Worm (Caenorhabditis elegans) whole organism, young adult: ENCODE results near the gene Y50D4B.1.
A peak's percentile ranks its signal among the peaks of the same experiment; 100 is the strongest.

ENCODE experiments used
- B0035.1 ChIP-seq: sonication (generic microtip); optimal IDR thresholded peaks from 2 replicates; lab custom pipeline; 2016; ENCODE audit warnings: missing genetic modification characterization, mild to moderate bottlenecking, missing compliant biosample characterization, missing genotype, missing genetic modification reagents
- B0261.1 ChIP-seq: sonication (generic microtip); optimal IDR thresholded peaks from 2 replicates; lab custom pipeline; 2016; ENCODE audit warnings: mild to moderate bottlenecking, missing genetic modification characterization, moderate library complexity, missing compliant biosample characterization
- C06A6.2 ChIP-seq: fragments of 200-800 bp; sonication (Bioruptor generic); conservative IDR thresholded peaks from 2 replicates; pipeline ENCODE4 v1.3.6; 2022; ENCODE audit warnings: missing genetic modification characterization, missing compliant biosample characterization
- F10E7.11 ChIP-seq: sonication (generic microtip); optimal IDR thresholded peaks from 2 replicates; lab custom pipeline; 2017; ENCODE audit warnings: mild to moderate bottlenecking, missing genetic modification characterization, moderate library complexity, missing compliant biosample characterization
- F22D6.2 ChIP-seq: sonication (generic microtip); optimal IDR thresholded peaks from 2 replicates; lab custom pipeline; 2016; ENCODE audit warnings: mild to moderate bottlenecking, missing genetic modification characterization, missing compliant biosample characterization
- F37B4.10 ChIP-seq: fragments of 200-800 bp; sonication (Bioruptor generic); IDR thresholded peaks from 2 replicates; pipeline ENCODE4 v1.3.6; 2022; ENCODE audit warnings: missing genetic modification characterization, missing compliant biosample characterization
- F49E8.2 ChIP-seq: sonication (generic microtip); optimal IDR thresholded peaks from 3 replicates; lab custom pipeline; 2017; ENCODE audit warnings: missing genetic modification characterization, mild to moderate bottlenecking, missing compliant biosample characterization, antibody characterized with exemption, moderate library complexity; ENCODE audit not compliant: insufficient read depth
- F57A8.1 ChIP-seq: fragments of 200-800 bp; sonication (Bioruptor generic); optimal IDR thresholded peaks from 2 replicates; lab custom pipeline; 2018; ENCODE audit warnings: mild to moderate bottlenecking, missing genetic modification characterization, moderate library complexity, missing compliant biosample characterization
- K11D2.4 ChIP-seq: fragments of 200-800 bp; sonication (Bioruptor generic); IDR thresholded peaks from 2 replicates; pipeline ENCODE4 v1.3.6; 2022; ENCODE audit warnings: missing genetic modification reagents, missing genetic modification characterization, missing compliant biosample characterization
- K12H6.12 ChIP-seq: fragments of 200-800 bp; sonication (Bioruptor generic); optimal IDR thresholded peaks from 2 replicates; lab custom pipeline; 2018; ENCODE audit warnings: mild to moderate bottlenecking, missing genetic modification characterization, missing compliant biosample characterization
- Y53G8AR.9 ChIP-seq: fragments of 200-800 bp; sonication (Bioruptor generic); conservative IDR thresholded peaks from 2 replicates; pipeline ENCODE4 v1.3.6; 2022; ENCODE audit warnings: missing genetic modification reagents, missing genetic modification characterization, missing compliant biosample characterization
- ama-1 ChIP-seq, 3 experiments: fragments of 150-350 bp in 1 of 3; sonication (generic microtip) in 2 of 3; optimal IDR thresholded peaks; 2 replicates each; lab custom pipeline; 2014 to 2018; ENCODE audit warnings: missing biosample characterization in 2 of 3, missing genetic modification characterization in 2 of 3, missing genetic modification reagents in 2 of 3
- atf-7 ChIP-seq: sonication (generic microtip); optimal IDR thresholded peaks from 2 replicates; lab custom pipeline; 2017; ENCODE audit warnings: mild to moderate bottlenecking, missing genetic modification characterization, missing compliant biosample characterization
- attf-3 ChIP-seq: fragments of 200-800 bp; sonication (Bioruptor generic); conservative IDR thresholded peaks from 2 replicates; pipeline ENCODE4 v1.3.6; 2022; ENCODE audit warnings: missing genetic modification reagents, missing genetic modification characterization, missing compliant biosample characterization
- attf-5 ChIP-seq: fragments of 200-800 bp; sonication (Bioruptor generic); optimal IDR thresholded peaks from 2 replicates; lab custom pipeline; 2018; ENCODE audit warnings: mild to moderate bottlenecking, missing genetic modification characterization, missing compliant biosample characterization
- bed-2 ChIP-seq: fragments of 200-800 bp; sonication (Bioruptor generic); IDR thresholded peaks from 2 replicates; pipeline ENCODE4 v1.3.6; 2022; ENCODE audit warnings: missing genetic modification reagents, missing genetic modification characterization, missing compliant biosample characterization
- cebp-1 ChIP-seq, 2 experiments: fragments of 200-800 bp in 1 of 2; sonication (Bioruptor generic) in 1 of 2; sonication (generic microtip) in 1 of 2; IDR thresholded peaks in 1 of 2; optimal IDR thresholded peaks in 1 of 2; 2 replicates each; pipeline versions ENCODE4 v1.3.6 to Lab custom; 2017 to 2022; ENCODE audit warnings: missing compliant biosample characterization in 2 of 2, missing genetic modification characterization in 2 of 2, mild to moderate bottlenecking in 1 of 2, missing genetic modification reagents in 1 of 2, moderate library complexity in 1 of 2
- die-1 ChIP-seq: sonication (generic microtip); optimal IDR thresholded peaks from 2 replicates; lab custom pipeline; 2016; ENCODE audit warnings: missing genotype, mild to moderate bottlenecking, missing genetic modification characterization, missing compliant biosample characterization
- dox-1 ChIP-seq: fragments of 200-800 bp; sonication (Bioruptor generic); IDR thresholded peaks from 2 replicates; pipeline ENCODE4 v1.3.6; 2022; ENCODE audit warnings: missing genetic modification reagents, missing genetic modification characterization, missing compliant biosample characterization
- efl-1 ChIP-seq: fragments of 150-350 bp; optimal IDR thresholded peaks from 2 replicates; lab custom pipeline; 2014; ENCODE audit warnings: missing biosample characterization, missing genetic modification reagents, missing genetic modification characterization
- egl-44 ChIP-seq: fragments of 200-800 bp; sonication (Bioruptor generic); IDR thresholded peaks from 2 replicates; pipeline ENCODE4 v1.3.6; 2022; ENCODE audit warnings: missing genetic modification reagents, missing genetic modification characterization, missing compliant biosample characterization
- egrh-3 ChIP-seq: fragments of 200-800 bp; sonication (Bioruptor generic); IDR thresholded peaks from 2 replicates; pipeline ENCODE4 v1.3.6; 2022; ENCODE audit warnings: missing genetic modification reagents, missing genetic modification characterization, missing compliant biosample characterization
- ekl-4 ChIP-seq: fragments of 200-800 bp; sonication (Bioruptor generic); IDR thresholded peaks from 2 replicates; pipeline ENCODE4 v1.3.6; 2022; ENCODE audit warnings: missing genetic modification reagents, missing genetic modification characterization, missing compliant biosample characterization
- ets-4 ChIP-seq: fragments of 200-800 bp; sonication (Bioruptor generic); optimal IDR thresholded peaks from 2 replicates; lab custom pipeline; 2018; ENCODE audit warnings: mild to moderate bottlenecking, missing genetic modification characterization, missing compliant biosample characterization
- hmg-1.2 ChIP-seq: fragments of 200-800 bp; sonication (Bioruptor generic); IDR thresholded peaks from 2 replicates; pipeline ENCODE4 v1.3.6; 2022; ENCODE audit warnings: missing genetic modification reagents, missing genetic modification characterization, missing compliant biosample characterization
- hmg-20 ChIP-seq: fragments of 200-800 bp; sonication (Bioruptor generic); IDR thresholded peaks from 2 replicates; pipeline ENCODE4 v1.3.6; 2022; ENCODE audit warnings: missing genetic modification reagents, missing genetic modification characterization, missing compliant biosample characterization
- hrde-1 ChIP-seq: sonication (generic microtip); optimal IDR thresholded peaks from 2 replicates; lab custom pipeline; 2016; ENCODE audit warnings: missing genetic modification characterization, mild to moderate bottlenecking, missing compliant biosample characterization, moderate library complexity, missing genotype, missing genetic modification reagents, borderline replicate concordance
- let-526 ChIP-seq: fragments of 200-800 bp; sonication (Bioruptor generic); IDR thresholded peaks from 2 replicates; pipeline ENCODE4 v1.3.6; 2022; ENCODE audit warnings: missing genetic modification reagents, missing genetic modification characterization, missing compliant biosample characterization
- lin-40 ChIP-seq: sonication (generic microtip); optimal IDR thresholded peaks from 2 replicates; lab custom pipeline; 2016; ENCODE audit warnings: missing genetic modification characterization, mild to moderate bottlenecking, missing compliant biosample characterization, missing genotype, missing genetic modification reagents
- lin-54 ChIP-seq: fragments of 200-800 bp; sonication (Bioruptor generic); optimal IDR thresholded peaks from 2 replicates; lab custom pipeline; 2018; ENCODE audit warnings: mild to moderate bottlenecking, missing genetic modification characterization, missing compliant biosample characterization
- lir-1 ChIP-seq: fragments of 200-800 bp; sonication (Bioruptor generic); conservative IDR thresholded peaks from 2 replicates; pipeline ENCODE4 v1.3.6; 2022; ENCODE audit warnings: missing genetic modification reagents, missing genetic modification characterization, missing compliant biosample characterization
- mcd-1 ChIP-seq: fragments of 200-800 bp; sonication (Bioruptor generic); IDR thresholded peaks from 2 replicates; pipeline ENCODE4 v1.3.6; 2022; ENCODE audit warnings: missing genetic modification reagents, missing genetic modification characterization, missing compliant biosample characterization
- mel-28 ChIP-seq: sonication (generic microtip); optimal IDR thresholded peaks from 2 replicates; lab custom pipeline; 2016; ENCODE audit warnings: borderline replicate concordance, mild to moderate bottlenecking, missing genetic modification characterization, missing compliant biosample characterization
- mes-4 ChIP-seq: sonication (generic microtip); optimal IDR thresholded peaks from 2 replicates; lab custom pipeline; 2016; ENCODE audit warnings: missing genotype, missing genetic modification characterization, missing compliant biosample characterization
- nfya-2 ChIP-seq: fragments of 200-800 bp; sonication (Bioruptor generic); IDR thresholded peaks from 2 replicates; pipeline ENCODE4 v1.3.6; 2022; ENCODE audit warnings: missing genetic modification reagents, missing genetic modification characterization, missing compliant biosample characterization
- nfyb-1 ChIP-seq: fragments of 200-800 bp; sonication (Bioruptor generic); IDR thresholded peaks from 2 replicates; pipeline ENCODE4 v1.3.6; 2022; ENCODE audit warnings: missing genetic modification reagents, missing genetic modification characterization, missing compliant biosample characterization
- pbrm-1 ChIP-seq: fragments of 200-800 bp; sonication (Bioruptor generic); IDR thresholded peaks from 2 replicates; pipeline ENCODE4 v1.3.6; 2022; ENCODE audit warnings: missing genetic modification reagents, missing genetic modification characterization, missing compliant biosample characterization
- rcor-1 ChIP-seq: fragments of 200-800 bp; sonication (Bioruptor generic); IDR thresholded peaks from 2 replicates; pipeline ENCODE4 v1.3.6; 2022; ENCODE audit warnings: missing genetic modification reagents, missing genetic modification characterization, missing compliant biosample characterization
- rec-8 ChIP-seq, 2 experiments: sonication (generic microtip); optimal IDR thresholded peaks; 2 replicates each; lab custom pipeline; 2016; ENCODE audit warnings: mild to moderate bottlenecking in 2 of 2, missing genetic modification characterization in 2 of 2, missing genetic modification reagents in 2 of 2, missing genotype in 2 of 2, missing biosample characterization in 1 of 2, missing compliant biosample characterization in 1 of 2, moderate library complexity in 1 of 2
- sdz-38 ChIP-seq: sonication (generic microtip); optimal IDR thresholded peaks from 2 replicates; lab custom pipeline; 2016; ENCODE audit warnings: missing genotype, missing genetic modification characterization, missing compliant biosample characterization
- snpc-3.4 ChIP-seq: sonication (generic microtip); optimal IDR thresholded peaks from 2 replicates; lab custom pipeline; 2017; ENCODE audit warnings: missing genetic modification characterization, mild to moderate bottlenecking, missing compliant biosample characterization, antibody characterized with exemption, moderate library complexity, missing genotype, missing genetic modification reagents
- xnd-1 ChIP-seq: sonication (generic microtip); optimal IDR thresholded peaks from 2 replicates; lab custom pipeline; 2016; ENCODE audit warnings: missing genotype, missing genetic modification reagents, missing genetic modification characterization, missing compliant biosample characterization
- zfh-2 ChIP-seq: fragments of 200-800 bp; sonication (Bioruptor generic); conservative IDR thresholded peaks from 2 replicates; pipeline ENCODE4 v1.3.6; 2022; ENCODE audit warnings: missing genetic modification reagents, missing genetic modification characterization, missing compliant biosample characterization
- ztf-18 ChIP-seq: sonication (generic microtip); optimal IDR thresholded peaks from 2 replicates; lab custom pipeline; 2016; ENCODE audit warnings: missing genotype, mild to moderate bottlenecking, missing genetic modification characterization, missing compliant biosample characterization
- ztf-26 ChIP-seq: sonication (generic microtip); optimal IDR thresholded peaks from 2 replicates; lab custom pipeline; 2017; ENCODE audit warnings: missing genetic modification characterization, missing compliant biosample characterization

The Y50D4B.1 gene

DNA sequence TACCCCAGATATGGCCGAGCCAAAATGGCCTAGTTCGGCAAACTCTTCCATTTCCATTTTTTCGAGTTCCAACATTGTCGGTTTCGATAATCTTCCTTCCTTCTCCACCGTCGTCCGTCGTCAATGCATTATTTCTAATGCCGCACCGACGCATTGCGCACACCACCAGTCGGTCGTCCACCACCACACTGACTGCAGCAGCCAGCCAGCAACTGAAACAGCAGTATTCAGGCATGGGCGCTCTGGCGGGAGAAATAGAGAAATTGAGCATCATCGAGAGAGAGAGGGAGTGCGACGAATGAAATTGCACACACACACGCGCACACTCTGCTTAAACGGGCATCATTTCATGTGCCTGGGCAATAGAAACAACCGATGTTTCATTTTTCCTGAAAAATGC lies 41.2 kb downstream of the Y50D4B.1 start (continued):
- TF ChIP-seq ama-1 (optimal IDR thresholded peaks at IDR 0.05; lab: Kevin White, UChicago) (no peak), ama-1 (GFP tag; optimal IDR thresholded peaks at IDR 0.05; lab: Kevin White, UChicago) (no peak), sdz-38 (tag; lab: Kevin White, UChicago) (no peak), F57A8.1 (GFP tag; lab: Kevin White, UChicago) (peak; percentile 24), xnd-1 (no peak), hmg-1.2 (GFP tag; lab: Robert Waterston, UW) (peak; percentile 27; the same call in 1 of the 2 replicates), ztf-18 (peak; percentile 46), nfya-2 (GFP tag; lab: Robert Waterston, UW) (no peak), F49E8.2 (tag; lab: Kevin White, UChicago) (no peak), mes-4 (tag; lab: Kevin White, UChicago) (no peak), ztf-26 (no peak), pbrm-1 (no peak), B0035.1 (no peak), die-1 (tag; lab: Kevin White, UChicago) (peak; percentile 18), egl-44 (GFP tag; lab: Robert Waterston, UW) (0 out of 2 replicates have a peak, but pooled peaks have one; percentile 33), K12H6.12 (peak; percentile 58), dox-1 (peak; percentile 75), ets-4 (peak; percentile 46), nfyb-1 (peak; percentile 63), egrh-3 (GFP tag; lab: Robert Waterston, UW) (0 out of 2 replicates have a peak, but pooled peaks have one; percentile 25), rcor-1 (GFP tag; lab: Robert Waterston, UW) (no peak), Y53G8AR.9 (GFP tag; lab: Robert Waterston, UW) (0 out of 2 replicates have a peak, but pooled peaks have one; percentile 11), F37B4.10 (GFP tag; lab: Robert Waterston, UW) (no peak), ekl-4 (GFP tag; lab: Robert Waterston, UW) (peak; percentile 32), mel-28 (tag; lab: Kevin White, UChicago) (no peak), hmg-20 (GFP tag; lab: Robert Waterston, UW) (no peak), efl-1 (GFP tag; lab: Kevin White, UChicago) (no peak), rec-8 (tag; optimal IDR thresholded peaks at IDR 0.05; lab: Kevin White, UChicago) (peak in 1 of 2 experiments; percentile 16), C06A6.2 (GFP tag; lab: Robert Waterston, UW) (no peak), snpc-3.4 (no peak), mcd-1 (GFP tag; lab: Robert Waterston, UW) (peak; percentile 39; the same call in 1 of the 2 replicates), F22D6.2 (tag; lab: Kevin White, UChicago) (no peak), lin-54 (GFP tag; lab: Kevin White, UChicago) (peak; percentile 5), let-526 (0 out of 2 replicates have a peak, but pooled peaks have one; percentile 26)

DNA sequence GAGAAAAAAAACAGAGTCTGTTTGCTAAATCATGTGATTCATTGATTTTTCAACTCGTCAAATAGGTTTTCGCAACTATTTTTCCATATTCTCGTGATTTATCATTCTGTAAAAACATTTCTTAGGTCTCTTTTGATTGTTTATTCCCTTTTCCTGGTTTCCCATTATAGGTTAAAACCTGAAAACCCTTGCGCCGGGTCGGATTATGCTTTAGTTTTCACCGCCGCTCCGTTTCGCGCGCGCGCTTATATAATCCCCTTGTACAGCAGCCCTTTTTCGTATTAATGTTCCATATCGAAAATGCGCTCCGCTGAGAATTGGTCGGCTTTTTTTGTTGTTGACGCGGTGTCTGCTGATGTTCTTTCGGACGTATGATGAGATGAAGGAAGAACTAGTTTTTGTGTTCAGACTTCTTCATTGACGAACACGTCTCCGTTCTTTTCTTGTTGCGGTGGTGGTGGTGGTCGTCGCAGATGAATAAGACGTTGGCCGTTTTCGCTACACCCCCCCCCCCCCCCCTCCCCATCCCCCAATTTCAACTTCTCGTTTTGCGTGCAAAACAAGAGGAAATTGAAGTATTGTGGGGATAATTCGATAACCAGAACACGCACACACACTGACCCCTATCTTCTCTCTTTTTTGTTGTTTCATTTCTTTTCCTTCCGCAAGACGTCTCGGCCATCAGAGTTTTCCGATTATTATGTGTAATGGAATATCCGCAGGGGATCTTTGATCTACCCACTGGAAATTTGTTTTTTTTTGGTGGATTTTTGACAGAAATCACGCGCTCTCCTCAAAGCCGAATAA lies 41.9 kb downstream of the Y50D4B.1 start:
- TF ChIP-seq pbrm-1: no peak
- peak; percentile 42; the same call in 1 of the 2 replicates for TF ChIP-seq zfh-2
- no peak for TF ChIP-seq K11D2.4 (GFP tag; lab: Robert Waterston, UW)
- TF ChIP-seq F10E7.11 (tag; lab: Kevin White, UChicago): no peak
- no peak for TF ChIP-seq B0261.1
- TF ChIP-seq F37B4.10 (GFP tag; lab: Robert Waterston, UW): no peak
- no peak for TF ChIP-seq atf-7 (tag; lab: Kevin White, UChicago)
- TF ChIP-seq hrde-1 (tag; lab: Kevin White, UChicago): no peak
- TF ChIP-seq lin-40 (tag; lab: Kevin White, UChicago): no peak
- TF ChIP-seq mel-28 (tag; lab: Kevin White, UChicago): no peak
- no peak for TF ChIP-seq bed-2 (GFP tag; lab: Robert Waterston, UW)
- TF ChIP-seq lir-1: no peak
- TF ChIP-seq egl-44 (GFP tag; lab: Robert Waterston, UW): no peak
- no peak for TF ChIP-seq attf-3
- no peak for TF ChIP-seq xnd-1
- TF ChIP-seq cebp-1 (GFP tag; IDR thresholded peaks at IDR 0.05; lab: Robert Waterston, UW): no peak
- peak; percentile 8 for TF ChIP-seq cebp-1 (tag; optimal IDR thresholded peaks at IDR 0.05; lab: Kevin White, UChicago)
- no peak for TF ChIP-seq attf-5
- TF ChIP-seq let-526: no peak
